Fruit fly (Drosophila melanogaster) whole organism, prepupa: Measurements from ENCODE around the gene CG15894.

Source experiments
- Blimp-1 ChIP-seq: fragments of 200-800 bp; sonication (Bioruptor generic); optimal IDR thresholded peaks from 3 replicates; lab custom pipeline; 2017; ENCODE audit warnings: missing biosample characterization, missing genetic modification characterization, mild to moderate bottlenecking, moderate library complexity, missing genetic modification reagents
- CG10631 ChIP-seq: fragments of 200-800 bp; sonication (Bioruptor generic); optimal IDR thresholded peaks from 2 replicates; lab custom pipeline; 2016; ENCODE audit warnings: missing biosample characterization, missing genetic modification characterization
- CG10669 ChIP-seq: fragments of 200-800 bp; sonication (Bioruptor generic); optimal IDR thresholded peaks from 3 replicates; lab custom pipeline; 2018; ENCODE audit warnings: missing biosample characterization, mild to moderate bottlenecking, missing genetic modification characterization, moderate library complexity
- CG11294 ChIP-seq: fragments of 200-800 bp; sonication (Bioruptor generic); IDR thresholded peaks from 2 replicates; pipeline ENCODE4 v1.3.6; 2022; ENCODE audit warnings: missing biosample characterization, missing genetic modification characterization
- CG11762 ChIP-seq: fragments of 200-800 bp; sonication (Bioruptor generic); optimal IDR thresholded peaks from 3 replicates; lab custom pipeline; 2016; ENCODE audit warnings: missing biosample characterization, missing genetic modification characterization; ENCODE audit not compliant: insufficient read depth
- CG11902 ChIP-seq: fragments of 200-800 bp; sonication (Bioruptor generic); optimal IDR thresholded peaks from 3 replicates; lab custom pipeline; 2016; ENCODE audit warnings: missing biosample characterization, missing genetic modification characterization
- CG15336 ChIP-seq: fragments of 200-800 bp; sonication (Bioruptor generic); IDR thresholded peaks from 2 replicates; pipeline ENCODE4 v1.3.6; 2022; ENCODE audit warnings: missing biosample characterization, missing genetic modification characterization
- CG1621 ChIP-seq: fragments of 200-800 bp; sonication (Bioruptor generic); optimal IDR thresholded peaks from 3 replicates; lab custom pipeline; 2018; ENCODE audit warnings: missing biosample characterization, mild to moderate bottlenecking, missing genetic modification characterization
- CG3032 ChIP-seq: fragments of 200-800 bp; optimal IDR thresholded peaks from 2 replicates; lab custom pipeline; 2019; ENCODE audit warnings: missing biosample characterization, mild to moderate bottlenecking, missing genetic modification characterization, moderate library complexity
- CG32006 ChIP-seq: fragments of 200-800 bp; sonication (Bioruptor generic); optimal IDR thresholded peaks from 3 replicates; lab custom pipeline; 2017; ENCODE audit warnings: missing biosample characterization, mild to moderate bottlenecking, missing genetic modification characterization
- CG3919 ChIP-seq: fragments of 200-800 bp; sonication (Bioruptor generic); optimal IDR thresholded peaks from 3 replicates; lab custom pipeline; 2016; ENCODE audit warnings: missing biosample characterization, missing genetic modification characterization
- CG4318 ChIP-seq: fragments of 200-800 bp; sonication (Bioruptor generic); optimal IDR thresholded peaks from 3 replicates; lab custom pipeline; 2017; ENCODE audit warnings: missing biosample characterization, mild to moderate bottlenecking, missing genetic modification characterization
- CG6163 ChIP-seq: fragments of 200-800 bp; sonication (Bioruptor generic); IDR thresholded peaks from 3 replicates; pipeline ENCODE4 v1.3.6; 2022; ENCODE audit warnings: missing biosample characterization, missing genetic modification characterization
- CG6276 ChIP-seq: fragments of 200-800 bp; sonication (Bioruptor generic); optimal IDR thresholded peaks from 2 replicates; lab custom pipeline; 2017; ENCODE audit warnings: missing biosample characterization, mild to moderate bottlenecking, missing genetic modification characterization
- CG6792 ChIP-seq: fragments of 200-800 bp; sonication (Bioruptor generic); optimal IDR thresholded peaks from 3 replicates; lab custom pipeline; 2016; ENCODE audit warnings: missing biosample characterization, missing genetic modification characterization
- CG6808 ChIP-seq: fragments of 200-800 bp; sonication (Bioruptor generic); optimal IDR thresholded peaks from 3 replicates; lab custom pipeline; 2017; ENCODE audit warnings: missing biosample characterization, missing genetic modification characterization, mild to moderate bottlenecking, moderate library complexity, missing genetic modification reagents
- CG6854 ChIP-seq: fragments of 200-800 bp; sonication (Bioruptor generic); optimal IDR thresholded peaks from 2 replicates; lab custom pipeline; 2017; ENCODE audit warnings: missing biosample characterization, mild to moderate bottlenecking, missing genetic modification characterization
- CG7368 ChIP-seq: fragments of 200-800 bp; sonication (Bioruptor generic); optimal IDR thresholded peaks from 3 replicates; lab custom pipeline; 2016; ENCODE audit warnings: missing biosample characterization, missing genetic modification characterization
- CG8319 ChIP-seq: fragments of 200-800 bp; sonication (Bioruptor generic); optimal IDR thresholded peaks from 3 replicates; lab custom pipeline; 2016; ENCODE audit warnings: missing biosample characterization, missing genetic modification characterization
- CG8632 ChIP-seq: fragments of 200-800 bp; sonication (Bioruptor generic); optimal IDR thresholded peaks from 3 replicates; lab custom pipeline; 2016; ENCODE audit warnings: missing biosample characterization, missing genetic modification characterization
- CG9139 ChIP-seq: fragments of 200-800 bp; sonication (Bioruptor generic); optimal IDR thresholded peaks from 3 replicates; lab custom pipeline; 2017; ENCODE audit warnings: missing biosample characterization, mild to moderate bottlenecking, missing genetic modification characterization
- Eip75B ChIP-seq: fragments of 200-800 bp; sonication (Bioruptor generic); optimal IDR thresholded peaks from 3 replicates; lab custom pipeline; 2016; ENCODE audit warnings: missing biosample characterization, missing genetic modification characterization
- Eip78C ChIP-seq: fragments of 200-800 bp; sonication (Bioruptor generic); peaks from one replicate; lab custom pipeline; 2016; ENCODE audit warnings: missing biosample characterization, missing genetic modification characterization
- Ets21C ChIP-seq: fragments of 200-800 bp; sonication (Bioruptor generic); optimal IDR thresholded peaks from 3 replicates; lab custom pipeline; 2016; ENCODE audit warnings: missing biosample characterization, missing genetic modification characterization
- Gug ChIP-seq: fragments of 200-800 bp; sonication (Bioruptor generic); IDR thresholded peaks from 2 replicates; pipeline ENCODE4 v1.3.6; 2022; ENCODE audit warnings: missing biosample characterization, missing genetic modification characterization
- Hr38 ChIP-seq: sonication (Bioruptor generic); optimal IDR thresholded peaks from 2 replicates; lab custom pipeline; 2016; ENCODE audit warnings: missing biosample characterization, missing genetic modification characterization
- Hr39 ChIP-seq: fragments of 200-800 bp; sonication (Bioruptor generic); optimal IDR thresholded peaks from 2 replicates; lab custom pipeline; 2016; ENCODE audit warnings: missing biosample characterization, missing genetic modification characterization
- Hr4 ChIP-seq: fragments of 200-800 bp; sonication (Bioruptor generic); optimal IDR thresholded peaks from 3 replicates; lab custom pipeline; 2016; ENCODE audit warnings: missing biosample characterization, missing genetic modification characterization
- Lpt ChIP-seq: fragments of 200-800 bp; sonication (Bioruptor generic); optimal IDR thresholded peaks from 3 replicates; lab custom pipeline; 2016; ENCODE audit warnings: missing biosample characterization, missing genetic modification characterization
- Met ChIP-seq: fragments of 200-800 bp; sonication (Bioruptor generic); optimal IDR thresholded peaks from 3 replicates; lab custom pipeline; 2016; ENCODE audit warnings: missing biosample characterization, missing genetic modification characterization
- OdsH ChIP-seq: fragments of 200-800 bp; sonication (Bioruptor generic); optimal IDR thresholded peaks from 3 replicates; lab custom pipeline; 2016; ENCODE audit warnings: missing biosample characterization, missing genetic modification characterization
- Smox ChIP-seq: fragments of 200-800 bp; sonication (Bioruptor generic); optimal IDR thresholded peaks from 3 replicates; lab custom pipeline; 2016; ENCODE audit warnings: missing biosample characterization, missing genetic modification characterization
- Sox102F ChIP-seq: fragments of 200-800 bp; sonication (Bioruptor generic); optimal IDR thresholded peaks from 2 replicates; lab custom pipeline; 2016; ENCODE audit warnings: missing biosample characterization, mild to moderate bottlenecking, missing genetic modification characterization
- Sox15 ChIP-seq: fragments of 200-800 bp; sonication (Bioruptor generic); optimal IDR thresholded peaks from 3 replicates; lab custom pipeline; 2016; ENCODE audit warnings: missing biosample characterization, missing genetic modification characterization
- acj6 ChIP-seq: fragments of 200-800 bp; sonication (Bioruptor generic); optimal IDR thresholded peaks from 3 replicates; lab custom pipeline; 2016; ENCODE audit warnings: missing biosample characterization, missing genetic modification characterization
- cyc ChIP-seq: fragments of 200-800 bp; sonication (Bioruptor generic); optimal IDR thresholded peaks from 3 replicates; lab custom pipeline; 2016; ENCODE audit warnings: missing biosample characterization, missing genetic modification characterization
- dac ChIP-seq: fragments of 200-800 bp; sonication (Bioruptor generic); optimal IDR thresholded peaks from 2 replicates; lab custom pipeline; 2017; ENCODE audit warnings: missing biosample characterization, mild to moderate bottlenecking, missing genetic modification characterization
- dsx ChIP-seq: fragments of 200-800 bp; optimal IDR thresholded peaks from 3 replicates; lab custom pipeline; 2019; ENCODE audit warnings: missing biosample characterization, mild to moderate bottlenecking, missing genetic modification characterization, moderate library complexity; ENCODE audit not compliant: poor library complexity, severe bottlenecking
- eg ChIP-seq: fragments of 200-800 bp; sonication (Bioruptor generic); IDR thresholded peaks from 3 replicates; pipeline ENCODE4 v1.3.6; 2022; ENCODE audit warnings: missing biosample characterization, missing genetic modification characterization
- esn ChIP-seq: fragments of 200-800 bp; sonication (Bioruptor generic); optimal IDR thresholded peaks from 2 replicates; lab custom pipeline; 2016; ENCODE audit warnings: missing biosample characterization, mild to moderate bottlenecking, missing genetic modification characterization, moderate library complexity
- fd59A ChIP-seq: fragments of 200-800 bp; sonication (Bioruptor generic); optimal IDR thresholded peaks from 2 replicates; lab custom pipeline; 2017; ENCODE audit warnings: missing biosample characterization, mild to moderate bottlenecking, missing genetic modification characterization, missing genetic modification reagents
- fd85E ChIP-seq: fragments of 200-800 bp; sonication (Bioruptor generic); optimal IDR thresholded peaks from 3 replicates; lab custom pipeline; 2016; ENCODE audit warnings: missing biosample characterization, missing genetic modification characterization
- fkh ChIP-seq: fragments of 200-800 bp; sonication (Bioruptor generic); optimal IDR thresholded peaks from 3 replicates; lab custom pipeline; 2017; ENCODE audit warnings: missing biosample characterization, mild to moderate bottlenecking, missing genetic modification characterization, moderate library complexity
- net ChIP-seq: fragments of 200-800 bp; sonication (Bioruptor generic); optimal IDR thresholded peaks from 3 replicates; lab custom pipeline; 2016; ENCODE audit warnings: missing biosample characterization, missing genetic modification characterization
- pdm3 ChIP-seq: fragments of 200-800 bp; sonication (Bioruptor generic); optimal IDR thresholded peaks from 3 replicates; lab custom pipeline; 2016; ENCODE audit warnings: missing biosample characterization, missing genetic modification characterization
- salr ChIP-seq, 2 experiments: fragments of 200-800 bp; sonication (Bioruptor generic); optimal IDR thresholded peaks; 3 replicates each; lab custom pipeline; 2016 to 2018; ENCODE audit warnings: missing biosample characterization in 2 of 2, missing genetic modification characterization in 2 of 2, mild to moderate bottlenecking in 1 of 2
- spab ChIP-seq: fragments of 200-800 bp; sonication (Bioruptor generic); optimal IDR thresholded peaks from 2 replicates; lab custom pipeline; 2017; ENCODE audit warnings: missing biosample characterization, mild to moderate bottlenecking, missing genetic modification characterization, missing genetic modification reagents
- ss ChIP-seq, 2 experiments: fragments of 200-800 bp; sonication (Bioruptor generic); optimal IDR thresholded peaks; 2 replicates in 1 of 2; 3 replicates in 1 of 2; lab custom pipeline; 2017 to 2018; ENCODE audit warnings: mild to moderate bottlenecking in 2 of 2, missing biosample characterization in 2 of 2, missing genetic modification characterization in 2 of 2, moderate library complexity in 1 of 2
- svp ChIP-seq: fragments of 200-800 bp; sonication (Bioruptor generic); peaks from one replicate; lab custom pipeline; 2016; ENCODE audit warnings: missing biosample characterization, missing genetic modification characterization
- topi ChIP-seq: fragments of 200-800 bp; sonication (Bioruptor generic); optimal IDR thresholded peaks from 3 replicates; lab custom pipeline; 2016; ENCODE audit warnings: missing biosample characterization, missing genetic modification characterization
- vri ChIP-seq: fragments of 200-800 bp; sonication (Bioruptor generic); optimal IDR thresholded peaks from 3 replicates; lab custom pipeline; 2016; ENCODE audit warnings: missing biosample characterization, mild to moderate bottlenecking, missing genetic modification characterization

CG15894 gene

dm6 chrX:6308852-6309251 is at the start of gene CG15894:
Gene CG15894, plus strand, starts transcription at chrX:6309212.
- no peak for TF ChIP-seq dac (GFP tag; lab: Kevin White, UChicago)
- TF ChIP-seq CG11762 (GFP tag; lab: Kevin White, UChicago) = no peak
- TF ChIP-seq CG6276 (GFP tag; lab: Kevin White, UChicago) = no peak
- no peak for TF ChIP-seq CG6854 (GFP tag; lab: Kevin White, UChicago)
- peak; percentile 15 for TF ChIP-seq pdm3 (GFP tag; lab: Kevin White, UChicago)
- peak; percentile 32 for TF ChIP-seq CG32006
- TF ChIP-seq CG8319 (GFP tag; lab: Kevin White, UChicago) = no peak
- TF ChIP-seq Sox102F (GFP tag; lab: Kevin White, UChicago) = peak; percentile 15
- TF ChIP-seq CG9139 (GFP tag; lab: Kevin White, UChicago) = no peak
- peak; percentile 0 for TF ChIP-seq Hr4 (GFP tag; lab: Kevin White, UChicago)
- TF ChIP-seq esn (GFP tag; lab: Kevin White, UChicago) = peak; percentile 21
- no peak for TF ChIP-seq CG6808 (GFP tag; lab: Kevin White, UChicago)
- TF ChIP-seq Ets21C (GFP tag; lab: Kevin White, UChicago) = no peak
- TF ChIP-seq svp (GFP tag; lab: Kevin White, UChicago) = peak; percentile 39
- peak; percentile 3 for TF ChIP-seq Hr39 (GFP tag; lab: Kevin White, UChicago)
- no peak for TF ChIP-seq CG10669 (GFP tag; lab: Kevin White, UChicago)
- no peak for TF ChIP-seq CG10631 (GFP tag; lab: Kevin White, UChicago)
- no peak for TF ChIP-seq Eip75B (GFP tag; lab: Kevin White, UChicago)
- TF ChIP-seq cyc (GFP tag; lab: Kevin White, UChicago) = no peak
- no peak for TF ChIP-seq CG7368 (GFP tag; lab: Kevin White, UChicago)
- TF ChIP-seq CG3919 (GFP tag; lab: Kevin White, UChicago) = peak; percentile 22
- TF ChIP-seq spab (GFP tag; lab: Kevin White, UChicago) = no peak
- no peak for TF ChIP-seq OdsH (GFP tag; lab: Kevin White, UChicago)
- no peak for TF ChIP-seq acj6 (GFP tag; lab: Kevin White, UChicago)
- TF ChIP-seq CG1621 = no peak
- TF ChIP-seq salr (GFP tag; optimal IDR thresholded peaks at IDR 0.05; lab: Kevin White, UChicago) = no peak
- TF ChIP-seq fd85E (GFP tag; lab: Kevin White, UChicago) = no peak
- TF ChIP-seq net = no peak
- 0 out of 3 replicates have a peak, but pooled peaks have one; percentile 44 for TF ChIP-seq CG6163
- TF ChIP-seq Sox15 (GFP tag; lab: Kevin White, UChicago) = no peak
- peak; percentile 36; the same call in 1 of the 3 replicates for TF ChIP-seq eg (GFP tag; lab: Robert Waterston, UW)
- no peak for TF ChIP-seq CG15336 (GFP tag; lab: Robert Waterston, UW)
- TF ChIP-seq fd59A = no peak
- TF ChIP-seq fkh (GFP tag; lab: Kevin White, UChicago) = no peak
- TF ChIP-seq Smox (GFP tag; lab: Kevin White, UChicago) = no peak
- TF ChIP-seq CG3032 = no peak
- TF ChIP-seq dsx = no peak
- peak; percentile 73 for TF ChIP-seq Eip78C
- no peak for TF ChIP-seq CG11294
- no peak for TF ChIP-seq Lpt (GFP tag; lab: Kevin White, UChicago)
- no peak for TF ChIP-seq Hr38 (GFP tag; lab: Kevin White, UChicago)
- TF ChIP-seq CG4318 = no peak
- no peak for TF ChIP-seq CG6792
- TF ChIP-seq Blimp-1 (GFP tag; lab: Kevin White, UChicago) = no peak
- TF ChIP-seq CG11902 (GFP tag; lab: Kevin White, UChicago) = no peak
- no peak for TF ChIP-seq ss (GFP tag; optimal IDR thresholded peaks at IDR 0.05; lab: Kevin White, UChicago)
- TF ChIP-seq Gug (GFP tag; lab: Robert Waterston, UW) = no peak
- TF ChIP-seq topi = no peak
- TF ChIP-seq CG8632 = no peak
- no peak for TF ChIP-seq vri (GFP tag; lab: Kevin White, UChicago)
- peak; percentile 28 for TF ChIP-seq Met (GFP tag; lab: Kevin White, UChicago)
